Fruit fly (Drosophila melanogaster): ENCODE measurements around the gene Glyat.

Gene Glyat

DNA sequence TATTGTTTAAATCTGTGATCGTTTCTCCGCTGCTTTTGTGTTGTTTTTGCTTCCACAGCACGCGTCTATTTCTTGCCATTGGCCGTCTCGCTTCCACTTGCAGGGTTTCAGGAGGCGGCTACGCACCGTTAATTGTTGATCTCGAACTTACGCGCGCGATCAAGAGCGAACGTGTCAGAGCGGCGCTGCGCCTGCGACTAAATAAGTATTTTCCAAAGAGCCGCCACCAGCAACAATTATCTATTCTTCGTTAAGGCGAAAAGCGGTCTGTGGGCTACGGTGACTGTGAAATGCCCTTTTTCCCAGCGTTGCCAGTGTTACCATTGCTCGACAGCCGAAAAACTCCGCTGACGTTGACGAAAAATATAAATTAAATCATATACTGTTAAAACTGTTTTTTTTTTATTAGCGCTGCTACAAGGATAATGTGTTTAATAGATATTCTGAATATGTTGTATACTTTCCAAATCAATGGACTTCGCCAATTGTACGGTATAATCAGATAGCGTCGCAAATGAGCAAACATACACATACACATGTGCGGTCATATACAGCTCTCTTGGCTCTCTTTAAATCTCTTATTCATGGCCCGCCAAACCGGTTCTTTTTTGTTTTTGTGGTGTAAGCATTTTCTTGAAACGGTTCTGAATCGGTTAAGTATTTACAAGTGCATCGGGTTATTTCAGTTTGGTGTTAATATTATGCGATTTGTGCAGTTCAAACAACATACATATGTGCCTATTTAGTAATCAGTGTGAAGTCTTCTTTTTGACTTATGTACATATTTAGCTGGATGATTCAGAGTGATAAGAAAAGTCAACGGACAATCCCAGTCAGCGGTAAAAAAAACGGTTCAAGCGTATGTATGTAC, 16.2 kb downstream of the Glyat start, which contains the start of gene pes (continued):
- TF ChIP-seq Blimp-1 (GFP tag; optimal IDR thresholded peaks at IDR 0.05) (peak; percentile 84), Hr38 (GFP tag; optimal IDR thresholded peaks at IDR 0.05) (no peak), Sox14 (GFP tag; optimal IDR thresholded peaks at IDR 0.05) (peak; percentile 91), Sox102F (GFP tag; optimal IDR thresholded peaks at IDR 0.05) (peak; percentile 82), CG3919 (GFP tag; optimal IDR thresholded peaks at IDR 0.05) (peak; percentile 94), CG6854 (GFP tag; optimal IDR thresholded peaks at IDR 0.05) (peak; percentile 83), fd59A (GFP tag; optimal IDR thresholded peaks at IDR 0.05) (peak; percentile 9), CG7368 (GFP tag; optimal IDR thresholded peaks at IDR 0.05) (peak; percentile 86), CG6163 (GFP tag; IDR thresholded peaks at IDR 0.05) (peak; percentile 87), CG9139 (GFP tag; optimal IDR thresholded peaks at IDR 0.05) (peak; percentile 89)

DNA sequence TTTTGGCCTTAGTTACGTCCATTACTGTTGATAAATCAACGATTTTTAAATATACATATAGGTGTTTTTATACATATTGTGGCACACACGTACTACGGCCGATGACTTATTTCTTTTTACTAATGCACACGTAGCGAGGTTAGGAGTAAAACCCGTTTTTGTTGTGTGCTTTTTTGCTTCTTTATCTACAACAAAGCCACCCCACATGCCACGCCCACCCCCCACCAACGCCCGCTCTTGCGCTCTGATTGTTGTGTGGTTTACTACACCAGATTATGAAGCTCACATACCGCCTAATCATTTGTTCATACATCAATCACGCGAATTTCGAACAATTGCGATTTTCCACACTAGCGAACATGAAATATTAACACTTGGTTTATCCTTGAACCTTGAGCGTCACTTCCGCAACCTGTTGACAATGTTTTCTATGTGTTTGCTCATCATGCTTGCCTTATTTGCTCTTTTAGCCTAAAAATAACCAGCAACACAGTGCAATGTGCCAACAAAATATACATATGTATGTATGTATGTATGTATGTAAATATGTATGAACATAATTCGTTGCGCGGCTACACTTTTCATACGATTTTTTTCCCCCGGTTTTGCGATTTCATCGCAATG, 17.3 kb downstream of the Glyat start:
- TF ChIP-seq CG10631 (GFP tag; optimal IDR thresholded peaks at IDR 0.05) (no peak), eg (GFP tag; IDR thresholded peaks at IDR 0.05) (peak; percentile 50; the same call in 1 of the 3 replicates), CG8119 (GFP tag; IDR thresholded peaks at IDR 0.05) (peak; percentile 25; the same call in 1 of the 3 replicates), CG15336 (GFP tag; IDR thresholded peaks at IDR 0.05) (peak; percentile 31; the same call in 1 of the 2 replicates), CG6163 (GFP tag; IDR thresholded peaks at IDR 0.05) (0 out of 3 replicates have a peak, but pooled peaks have one; percentile 5), CG6276 (GFP tag; optimal IDR thresholded peaks at IDR 0.05) (peak; percentile 23), svp (GFP tag) (peak; percentile 20), CG32006 (GFP tag; optimal IDR thresholded peaks at IDR 0.05) (no peak)

DNA sequence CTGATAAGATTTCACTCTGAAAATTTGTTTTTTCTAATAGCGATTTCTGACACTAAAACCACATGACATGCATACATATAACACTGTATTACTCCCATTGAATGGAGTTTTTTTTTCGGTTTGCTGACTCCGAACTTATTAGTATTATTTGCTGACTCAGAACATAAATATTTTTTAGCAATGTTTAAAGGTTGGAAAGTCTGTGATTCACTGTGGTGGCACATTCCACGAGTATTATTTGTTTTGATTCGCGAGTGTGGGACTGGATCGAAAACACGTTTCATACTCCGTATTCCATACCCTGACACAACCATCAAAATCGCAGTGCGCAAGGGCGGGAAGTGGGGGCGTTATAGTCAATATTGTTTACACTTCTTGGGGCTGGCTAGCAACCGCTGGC, 17.8 kb downstream of the Glyat start:
- no peak for TF ChIP-seq CG32006 (GFP tag; optimal IDR thresholded peaks at IDR 0.05)
- TF ChIP-seq fkh (GFP tag; optimal IDR thresholded peaks at IDR 0.05) = peak; percentile 35
- peak; percentile 27 for TF ChIP-seq svp (GFP tag)

DNA sequence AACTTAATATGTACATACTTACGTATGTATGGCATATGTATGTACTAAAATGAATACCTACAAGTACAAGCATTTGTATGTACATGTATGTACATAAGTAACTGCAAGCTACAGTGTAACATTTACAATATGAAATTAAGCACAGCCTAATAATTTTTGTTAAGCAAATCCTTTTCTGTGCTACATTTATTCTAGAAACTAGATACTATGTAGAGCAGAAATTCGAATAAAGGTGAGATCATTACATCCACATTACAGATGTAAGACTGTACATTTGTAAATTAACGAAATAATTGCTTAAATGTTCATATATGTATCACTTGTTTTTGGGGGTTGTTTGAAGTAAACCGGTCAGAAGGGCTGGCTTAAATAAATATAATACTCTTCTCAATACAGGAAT, 18.5 kb downstream of the Glyat start:
- TF ChIP-seq vri (GFP tag; optimal IDR thresholded peaks at IDR 0.05) = peak; percentile 25
- no peak for TF ChIP-seq CG10669 (GFP tag; optimal IDR thresholded peaks at IDR 0.05)
- TF ChIP-seq Gug (GFP tag; IDR thresholded peaks at IDR 0.05) = no peak
- peak; percentile 45 for TF ChIP-seq achi (GFP tag; optimal IDR thresholded peaks at IDR 0.05)
- TF ChIP-seq Blimp-1 (GFP tag; optimal IDR thresholded peaks at IDR 0.05) = no peak
- TF ChIP-seq eg (GFP tag; IDR thresholded peaks at IDR 0.05) = 0 out of 3 replicates have a peak, but pooled peaks have one; percentile 39
- TF ChIP-seq net (GFP tag; optimal IDR thresholded peaks at IDR 0.05) = no peak
- peak; percentile 62 for TF ChIP-seq cyc (GFP tag; optimal IDR thresholded peaks at IDR 0.05)
- peak; percentile 38 for TF ChIP-seq Hr4 (GFP tag; optimal IDR thresholded peaks at IDR 0.05)
- peak; percentile 60 for TF ChIP-seq pdm3 (GFP tag; optimal IDR thresholded peaks at IDR 0.05)
- TF ChIP-seq Eip78C (GFP tag) = peak; percentile 86
- TF ChIP-seq fd85E (GFP tag; optimal IDR thresholded peaks at IDR 0.05) = no peak
- TF ChIP-seq CG8119 (GFP tag; IDR thresholded peaks at IDR 0.05) = no peak
- no peak for TF ChIP-seq CG10631 (GFP tag; optimal IDR thresholded peaks at IDR 0.05)
- no peak for TF ChIP-seq CG4318 (GFP tag; optimal IDR thresholded peaks at IDR 0.05)
- no peak for TF ChIP-seq ss (GFP tag; optimal IDR thresholded peaks at IDR 0.05)
- no peak for TF ChIP-seq Eip75B (GFP tag; optimal IDR thresholded peaks at IDR 0.05)
- TF ChIP-seq Sox14 (GFP tag; optimal IDR thresholded peaks at IDR 0.05) = peak; percentile 16
- TF ChIP-seq dsx (GFP tag; optimal IDR thresholded peaks at IDR 0.05; ENCODE audit: poor library complexity, severe bottlenecking) = peak; percentile 19
- TF ChIP-seq CG34406 (GFP tag; optimal IDR thresholded peaks at IDR 0.05) = peak; percentile 45
- TF ChIP-seq Smox (GFP tag; optimal IDR thresholded peaks at IDR 0.05) = peak; percentile 69
- no peak for TF ChIP-seq dac (GFP tag; optimal IDR thresholded peaks at IDR 0.05)
- no peak for TF ChIP-seq spab (GFP tag; optimal IDR thresholded peaks at IDR 0.05)
- peak; percentile 47 for TF ChIP-seq Sox102F (GFP tag; optimal IDR thresholded peaks at IDR 0.05)
- peak; percentile 36 for TF ChIP-seq CG6792 (GFP tag; optimal IDR thresholded peaks at IDR 0.05)
- no peak for TF ChIP-seq CG1621 (tag; optimal IDR thresholded peaks at IDR 0.05)
- no peak for TF ChIP-seq CG8319 (GFP tag; optimal IDR thresholded peaks at IDR 0.05)
- no peak for TF ChIP-seq Eip93F (GFP tag; optimal IDR thresholded peaks at IDR 0.05)
- no peak for TF ChIP-seq CG11762 (GFP tag; optimal IDR thresholded peaks at IDR 0.05; ENCODE audit: insufficient read depth)
- peak; percentile 8 for TF ChIP-seq Ets96B (tag; optimal IDR thresholded peaks at IDR 0.05)
- TF ChIP-seq fd59A (GFP tag; optimal IDR thresholded peaks at IDR 0.05) = no peak

Measured in whole organism, prepupa.